Worm (Caenorhabditis elegans) whole organism, L3 larva: ENCODE results near the gene comt-3.

ENCODE experiments used
- R02D3.7 ChIP-seq: fragments of 150-350 bp; optimal IDR thresholded peaks from 2 replicates; lab custom pipeline; 2014; ENCODE audit warnings: missing biosample characterization, missing genetic modification characterization
- ZK546.5 ChIP-seq: sonication (generic microtip); optimal IDR thresholded peaks from 2 replicates; lab custom pipeline; 2017; ENCODE audit warnings: missing biosample characterization, missing genetic modification characterization
- ama-1 ChIP-seq: fragments of 150-350 bp; optimal IDR thresholded peaks from 2 replicates; lab custom pipeline; 2018
- ceh-16 ChIP-seq: sonication (generic microtip); optimal IDR thresholded peaks from 2 replicates; lab custom pipeline; 2017; ENCODE audit warnings: missing biosample characterization, missing genetic modification characterization
- ceh-28 ChIP-seq: fragments of 150-350 bp; optimal IDR thresholded peaks from 2 replicates; lab custom pipeline; 2014; ENCODE audit warnings: missing biosample characterization, missing genetic modification reagents, missing genetic modification characterization
- ceh-82 ChIP-seq: fragments of 150-350 bp; optimal IDR thresholded peaks from 2 replicates; lab custom pipeline; 2014; ENCODE audit warnings: missing biosample characterization, missing genetic modification characterization
- ceh-9 ChIP-seq: sonication (generic microtip); optimal IDR thresholded peaks from 2 replicates; lab custom pipeline; 2018; ENCODE audit warnings: missing biosample characterization, missing genetic modification characterization
- daf-12 ChIP-seq: fragments of 150-350 bp; optimal IDR thresholded peaks from 2 replicates; lab custom pipeline; 2014; ENCODE audit warnings: missing biosample characterization, missing genetic modification reagents, missing genetic modification characterization
- egl-5 ChIP-seq: fragments of 150-350 bp; optimal IDR thresholded peaks from 2 replicates; lab custom pipeline; 2017; ENCODE audit warnings: missing biosample characterization, missing genetic modification reagents, missing genetic modification characterization, inconsistent platforms
- elt-1 ChIP-seq: fragments of 150-350 bp; optimal IDR thresholded peaks from 2 replicates; lab custom pipeline; 2014; ENCODE audit warnings: missing biosample characterization, missing genetic modification characterization
- elt-2 ChIP-seq: sonication (generic microtip); optimal IDR thresholded peaks from 2 replicates; lab custom pipeline; 2016; ENCODE audit warnings: missing genetic modification reagents, mild to moderate bottlenecking, missing genetic modification characterization, missing compliant biosample characterization
- elt-3 ChIP-seq, 3 experiments: fragments of 150-350 bp in 1 of 3; sonication (generic microtip) in 2 of 3; optimal IDR thresholded peaks; 2 replicates in 2 of 3; 4 replicates in 1 of 3; lab custom pipeline; 2014 to 2017; ENCODE audit warnings: missing biosample characterization in 3 of 3, missing genetic modification characterization in 3 of 3
- eor-1 ChIP-seq, 2 experiments: fragments of 150-350 bp; optimal IDR thresholded peaks; 2 replicates each; lab custom pipeline; 2014 to 2018; ENCODE audit warnings: missing biosample characterization in 2 of 2, missing genetic modification characterization in 2 of 2
- fkh-10 ChIP-seq: sonication (generic microtip); optimal IDR thresholded peaks from 2 replicates; lab custom pipeline; 2017; ENCODE audit warnings: missing biosample characterization, missing genetic modification reagents, missing genetic modification characterization
- fkh-2 ChIP-seq: fragments of 150-350 bp; optimal IDR thresholded peaks from 2 replicates; lab custom pipeline; 2014; ENCODE audit warnings: missing biosample characterization, missing genetic modification reagents, missing genetic modification characterization
- fos-1 ChIP-seq: fragments of 150-350 bp; optimal IDR thresholded peaks from 2 replicates; lab custom pipeline; 2014; ENCODE audit warnings: missing biosample characterization, missing genetic modification characterization
- jun-1 ChIP-seq: fragments of 150-350 bp; optimal IDR thresholded peaks from 2 replicates; lab custom pipeline; 2014; ENCODE audit warnings: missing biosample characterization, missing genetic modification reagents, missing genetic modification characterization
- lin-15B ChIP-seq: fragments of 150-350 bp; optimal IDR thresholded peaks from 2 replicates; lab custom pipeline; 2014; ENCODE audit warnings: missing biosample characterization, missing genetic modification characterization
- lin-39 ChIP-seq: fragments of 150-350 bp; optimal IDR thresholded peaks from 2 replicates; lab custom pipeline; 2018; ENCODE audit warnings: missing biosample characterization, missing genetic modification reagents, missing genetic modification characterization
- lsy-12 ChIP-seq: sonication (generic microtip); optimal IDR thresholded peaks from 2 replicates; lab custom pipeline; 2016; ENCODE audit warnings: mild to moderate bottlenecking, missing genetic modification characterization, missing compliant biosample characterization
- mdl-1 ChIP-seq: fragments of 150-350 bp; optimal IDR thresholded peaks from 2 replicates; lab custom pipeline; 2014; ENCODE audit warnings: missing biosample characterization, missing genetic modification characterization
- mml-1 ChIP-seq: fragments of 150-350 bp; sonication (generic microtip); optimal IDR thresholded peaks from 3 replicates; lab custom pipeline; 2014; ENCODE audit warnings: missing biosample characterization, missing genetic modification characterization
- nfya-1 ChIP-seq: sonication (generic microtip); optimal IDR thresholded peaks from 2 replicates; lab custom pipeline; 2017; ENCODE audit warnings: missing genetic modification characterization, mild to moderate bottlenecking, missing compliant biosample characterization, antibody characterized with exemption, moderate library complexity; ENCODE audit not compliant: insufficient read depth
- nhr-11 ChIP-seq: fragments of 150-350 bp; optimal IDR thresholded peaks from 2 replicates; lab custom pipeline; 2014; ENCODE audit warnings: missing biosample characterization, missing genetic modification characterization
- nhr-12 ChIP-seq: fragments of 150-350 bp; optimal IDR thresholded peaks from 2 replicates; lab custom pipeline; 2014; ENCODE audit warnings: missing biosample characterization, missing genetic modification characterization
- nhr-23 ChIP-seq: fragments of 150-350 bp; optimal IDR thresholded peaks from 2 replicates; lab custom pipeline; 2014; ENCODE audit warnings: missing biosample characterization, missing genetic modification reagents, missing genetic modification characterization
- nhr-25 ChIP-seq: sonication (generic microtip); optimal IDR thresholded peaks from 2 replicates; lab custom pipeline; 2017; ENCODE audit warnings: missing biosample characterization, missing genetic modification characterization
- nhr-28 ChIP-seq: fragments of 150-350 bp; optimal IDR thresholded peaks from 2 replicates; lab custom pipeline; 2014; ENCODE audit warnings: missing biosample characterization, missing genetic modification characterization
- nhr-67 ChIP-seq: fragments of 150-350 bp; optimal IDR thresholded peaks from 2 replicates; lab custom pipeline; 2014; ENCODE audit warnings: missing biosample characterization, missing genetic modification characterization
- nhr-77 ChIP-seq: fragments of 150-350 bp; optimal IDR thresholded peaks from 2 replicates; lab custom pipeline; 2014; ENCODE audit warnings: missing biosample characterization, missing genetic modification characterization
- pqm-1 ChIP-seq: fragments of 150-350 bp; optimal IDR thresholded peaks from 2 replicates; lab custom pipeline; 2017; ENCODE audit warnings: missing biosample characterization, missing genetic modification characterization, inconsistent platforms
- sea-2 ChIP-seq: fragments of 150-350 bp; sonication (generic microtip); optimal IDR thresholded peaks from 4 replicates; lab custom pipeline; 2014; ENCODE audit warnings: missing biosample characterization, missing genetic modification reagents, missing genetic modification characterization
- skn-1 ChIP-seq: fragments of 150-350 bp; optimal IDR thresholded peaks from 2 replicates; lab custom pipeline; 2014; ENCODE audit warnings: missing biosample characterization, missing genetic modification characterization
- snpc-4 ChIP-seq: fragments of 150-350 bp; optimal IDR thresholded peaks from 2 replicates; lab custom pipeline; 2014; ENCODE audit warnings: missing biosample characterization, missing genetic modification characterization
- unc-39 ChIP-seq: sonication (generic microtip); optimal IDR thresholded peaks from 4 replicates; lab custom pipeline; 2017; ENCODE audit warnings: missing biosample characterization, missing genetic modification characterization
- unc-62 ChIP-seq: fragments of 150-350 bp; sonication (generic microtip); optimal IDR thresholded peaks from 4 replicates; lab custom pipeline; 2014; ENCODE audit warnings: missing biosample characterization, missing genetic modification reagents, missing genetic modification characterization
- ztf-11 ChIP-seq: fragments of 150-350 bp; optimal IDR thresholded peaks from 2 replicates; lab custom pipeline; 2014; ENCODE audit warnings: missing biosample characterization, missing genetic modification characterization

comt-3 gene

DNA sequence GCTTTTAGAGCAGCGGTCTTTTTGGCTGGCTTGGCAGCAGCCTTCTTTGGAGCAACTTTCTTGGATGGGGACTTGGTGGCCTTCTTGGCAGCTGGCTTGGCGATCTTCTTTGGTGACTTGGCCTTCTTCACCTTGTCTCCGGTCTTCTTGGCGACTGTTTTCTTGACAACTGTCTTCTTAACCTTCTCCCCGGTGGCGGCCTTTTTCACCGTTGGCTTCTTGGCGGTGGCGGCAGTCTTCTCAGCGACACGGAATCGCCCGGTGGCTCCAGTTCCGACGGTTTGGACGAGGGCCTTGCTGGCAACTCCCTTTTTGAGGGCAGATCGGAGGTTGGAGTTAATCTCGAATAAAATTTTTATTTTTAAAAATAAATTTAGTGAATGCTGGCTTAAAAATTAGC is 26.7 kb upstream of the comt-3 start:
- no peak for TF ChIP-seq daf-12

- TF ChIP-seq egl-5 (no peak), elt-3 (tag; optimal IDR thresholded peaks at IDR 0.05; lab: Kevin White, UChicago) (no peak), snpc-4 (tag; lab: Kevin White, UChicago) (no peak), unc-39 (tag; lab: Kevin White, UChicago) (no peak), nhr-77 (tag; lab: Kevin White, UChicago) (no peak), eor-1 (tag; optimal IDR thresholded peaks at IDR 0.05; lab: Kevin White, UChicago) (no peak), mml-1 (no peak), daf-12 (no peak), nhr-25 (tag; lab: Kevin White, UChicago) (no peak), unc-62 (GFP tag; lab: Kevin White, UChicago) (no peak), nhr-11 (tag; lab: Kevin White, UChicago) (no peak), nhr-28 (tag; lab: Kevin White, UChicago) (no peak), nhr-23 (tag; lab: Kevin White, UChicago) (no peak), elt-2 (tag; lab: Kevin White, UChicago) (no peak), sea-2 (GFP tag; lab: Kevin White, UChicago) (no peak)
Measured at ce11 chrV:2031454-2031853, 25.9 kb upstream of the comt-3 start, which contains the start of gene hil-6. Gene hil-6 (minus strand): TSS chrV:2031554.

DNA sequence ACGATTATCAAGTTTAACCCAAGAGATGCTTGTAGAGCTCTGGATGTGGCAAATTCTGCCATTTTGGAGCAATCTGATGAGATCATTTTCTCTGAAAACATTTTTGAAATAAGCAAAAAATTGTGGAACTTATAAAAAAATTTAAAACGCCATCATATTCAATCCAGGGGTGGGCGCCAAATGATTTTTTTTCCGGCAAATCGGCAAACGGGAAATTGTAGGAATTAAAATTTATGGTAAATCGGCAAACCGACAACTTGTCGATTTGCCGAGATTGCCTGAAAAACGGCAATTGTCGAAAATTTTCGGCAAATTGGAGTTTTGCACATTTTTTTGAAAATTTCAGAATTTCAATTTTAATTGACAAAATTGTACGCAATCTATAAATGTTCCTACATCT is 21.8 kb upstream of the comt-3 start, which contains the start of gene srab-23:
srab-23 (minus strand) TSS at position 101 of the 400 bp plus-strand sequence.
- TF ChIP-seq mdl-1 (tag; lab: Kevin White, UChicago) (no peak), lsy-12 (tag; lab: Kevin White, UChicago) (no peak), R02D3.7 (tag; lab: Kevin White, UChicago) (no peak), snpc-4 (tag; lab: Kevin White, UChicago) (no peak), ceh-28 (tag; lab: Kevin White, UChicago) (no peak), fkh-2 (tag; lab: Kevin White, UChicago) (no peak), mml-1 (no peak), nhr-77 (tag; lab: Kevin White, UChicago) (no peak), nhr-23 (tag; lab: Kevin White, UChicago) (no peak), ztf-11 (tag; lab: Kevin White, UChicago) (no peak), ama-1 (lab: Kevin White, UChicago) (no peak), ceh-82 (tag; lab: Kevin White, UChicago) (no peak), elt-1 (tag; lab: Kevin White, UChicago) (no peak), lin-15B (tag; lab: Kevin White, UChicago) (no peak), fkh-10 (GFP tag; lab: Kevin White, UChicago) (no peak), jun-1 (tag; lab: Kevin White, UChicago) (no peak)

DNA sequence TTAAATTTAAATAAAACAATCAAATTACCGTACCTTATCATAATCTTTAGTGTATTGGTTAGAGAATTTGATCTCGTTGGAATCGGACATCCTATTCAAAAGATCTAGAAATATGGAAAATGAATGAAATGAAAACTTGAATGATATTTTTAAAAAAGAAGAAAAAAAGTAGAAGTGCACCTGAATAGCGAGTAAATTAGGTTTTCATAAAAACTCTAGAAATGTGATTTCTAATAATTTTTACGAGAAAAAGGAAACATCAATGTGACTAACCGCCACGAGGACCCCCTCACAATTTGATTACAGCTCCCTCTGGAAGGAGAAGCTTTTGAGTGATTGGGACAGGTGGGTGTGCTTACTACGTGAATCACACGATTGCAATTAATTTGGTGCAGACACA is 11.4 kb upstream of the comt-3 start, which contains the start of gene Y40B10A.5:
Y40B10A.5 (minus strand) TSS at position 101 of the 400 bp plus-strand sequence.
- no peak for TF ChIP-seq elt-3 (tag; optimal IDR thresholded peaks at IDR 0.05; lab: Kevin White, UChicago)
- TF ChIP-seq nhr-67 (tag; lab: Kevin White, UChicago) = no peak
- TF ChIP-seq unc-39 (tag; lab: Kevin White, UChicago) = no peak
- no peak for TF ChIP-seq eor-1 (tag; optimal IDR thresholded peaks at IDR 0.05; lab: Kevin White, UChicago)
- no peak for TF ChIP-seq skn-1 (tag; lab: Kevin White, UChicago)
- no peak for TF ChIP-seq mml-1
- TF ChIP-seq nhr-77 (tag; lab: Kevin White, UChicago) = no peak
- TF ChIP-seq fkh-2 (tag; lab: Kevin White, UChicago) = no peak
- no peak for TF ChIP-seq ceh-16 (tag; lab: Kevin White, UChicago)
- no peak for TF ChIP-seq nhr-12
- TF ChIP-seq jun-1 (tag; lab: Kevin White, UChicago) = no peak
- TF ChIP-seq R02D3.7 (tag; lab: Kevin White, UChicago) = no peak

ce11 chrV:2050136-2050535 is 7.2 kb upstream of the comt-3 start, which contains the start of gene comt-4:
Gene comt-4 (minus strand): TSS chrV:2050185.
- no peak for TF ChIP-seq unc-62 (GFP tag; lab: Kevin White, UChicago)
- peak; percentile 51 for TF ChIP-seq elt-2 (tag; lab: Kevin White, UChicago)
- no peak for TF ChIP-seq nfya-1
- TF ChIP-seq lin-39 (tag; lab: Kevin White, UChicago) = no peak
- no peak for TF ChIP-seq skn-1 (tag; lab: Kevin White, UChicago)
- no peak for TF ChIP-seq eor-1 (tag; optimal IDR thresholded peaks at IDR 0.05; lab: Kevin White, UChicago)
- peak; percentile 60 for TF ChIP-seq pqm-1
- TF ChIP-seq nhr-67 (tag; lab: Kevin White, UChicago) = no peak
- no peak for TF ChIP-seq fos-1 (tag; lab: Kevin White, UChicago)
- no peak for TF ChIP-seq ceh-9
- TF ChIP-seq ZK546.5 (tag; lab: Kevin White, UChicago) = no peak
